Fruit fly (Drosophila melanogaster): ENCODE data around the gene CG4456.

DNA sequence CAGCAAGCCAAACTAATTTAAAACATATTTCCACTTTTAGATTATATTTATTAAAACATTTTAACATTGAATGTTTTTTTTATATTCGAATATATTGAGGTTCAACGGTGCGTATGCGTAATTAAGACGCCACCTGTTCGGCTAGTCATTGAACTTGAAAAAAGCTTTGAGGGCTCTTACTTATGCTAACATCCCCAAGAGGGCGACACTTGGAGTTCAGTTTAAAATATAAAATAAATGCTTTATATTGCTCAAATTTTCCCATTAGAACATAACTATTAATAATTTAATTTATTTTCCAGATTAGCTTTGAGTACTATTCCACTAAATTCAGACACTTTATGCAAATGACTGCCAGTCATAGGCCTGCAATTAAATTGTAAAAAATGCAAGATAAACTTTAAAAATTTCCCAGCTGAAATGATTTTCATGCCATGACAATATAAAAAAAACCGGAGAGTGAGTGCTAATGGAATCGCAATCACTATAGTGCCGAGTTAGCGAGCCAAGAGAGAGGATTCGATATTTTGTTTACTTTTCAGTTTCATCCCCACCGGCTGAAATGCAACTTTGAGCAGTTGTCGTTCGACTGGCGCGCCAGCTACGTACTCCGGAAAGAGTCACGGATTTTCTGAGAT, 38.7 kb upstream of the CG4456 start, which contains the start of gene PGRP-LA:
- TF ChIP-seq pan (optimal IDR thresholded peaks at IDR 0.05) (no peak), CG8478 (optimal IDR thresholded peaks at IDR 0.05) (no peak), psq (optimal IDR thresholded peaks at IDR 0.05) (no peak), usp (GFP tag; optimal IDR thresholded peaks at IDR 0.05) (no peak), Dll (optimal IDR thresholded peaks at IDR 0.05) (no peak), EcR (GFP tag; optimal IDR thresholded peaks at IDR 0.05) (no peak)

Data from whole organism.